Fruit fly (Drosophila melanogaster) Kc167 (cell line): ENCODE results near the gene CG18675.

Experiments
- Myc ChIP-seq: fragments of >200 bp; optimal IDR thresholded peaks from 2 replicates; lab custom pipeline; 2017; ENCODE audit warnings: missing external identifiers
- Sin3A ChIP-seq: fragments of >200 bp; optimal IDR thresholded peaks from 2 replicates; lab custom pipeline; 2018; ENCODE audit warnings: missing external identifiers
- h ChIP-seq: fragments of >200 bp; optimal IDR thresholded peaks from 3 replicates; lab custom pipeline; 2018; ENCODE audit warnings: missing external identifiers

- TF ChIP-seq h (lab: Kevin White, UChicago) (no peak), Sin3A (lab: Kevin White, UChicago) (no peak), Myc (lab: Kevin White, UChicago) (no peak)
Measured at dm6 chr3L:4132585-4132984, 41.1 kb upstream of the CG18675 start.
